Fruit fly (Drosophila melanogaster): ENCODE measurements around the gene CG7049.

DNA sequence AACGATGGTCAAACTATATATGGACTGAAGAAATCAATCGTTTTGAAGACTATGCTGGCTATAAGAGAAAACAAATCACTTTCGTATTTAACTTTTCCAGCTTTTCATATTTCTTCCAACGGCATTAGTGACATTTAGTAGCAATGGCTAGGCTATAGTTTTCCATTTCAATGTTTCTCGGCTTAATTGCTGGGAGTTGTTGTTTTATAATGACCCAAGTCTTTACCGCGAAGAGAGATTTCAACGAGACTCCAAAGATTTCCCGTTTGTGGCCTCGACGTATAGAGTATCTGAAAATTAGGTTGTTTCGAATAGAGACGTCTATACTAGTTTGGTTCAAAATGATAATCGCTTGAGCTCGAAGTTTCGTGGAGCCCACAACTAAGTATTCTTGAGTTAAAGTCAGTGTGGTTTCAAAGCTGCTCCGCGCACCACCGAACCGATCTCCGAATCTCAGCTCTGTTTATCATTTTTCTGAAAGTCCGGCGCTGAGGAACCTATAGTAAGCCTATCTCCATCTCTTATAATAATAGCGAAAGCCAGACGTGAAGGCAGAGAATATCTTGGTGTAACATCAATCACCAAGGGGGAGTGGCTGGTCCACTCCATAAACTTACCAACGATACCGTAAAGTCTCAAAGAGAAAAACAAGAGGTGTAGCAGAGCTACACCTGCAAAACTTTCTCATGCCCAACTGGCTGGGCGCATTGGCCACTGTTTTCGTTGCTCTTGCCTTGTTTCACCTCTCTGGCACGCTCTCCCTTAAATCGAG lies 3.6 kb upstream of the CG7049 start, which contains the start of gene CG13875:
- TF ChIP-seq EcR (GFP tag; optimal IDR thresholded peaks at IDR 0.05) = no peak
- no peak for TF ChIP-seq CG8478 (optimal IDR thresholded peaks at IDR 0.05)
- no peak for TF ChIP-seq Dll (optimal IDR thresholded peaks at IDR 0.05)
